Worm (Caenorhabditis elegans) whole organism, mixed stage, embryonic: ENCODE measurements around the gene ZK1248.15.

Source experiments
- ces-1 ChIP-seq: fragments of 150-350 bp; optimal IDR thresholded peaks from 2 replicates; lab custom pipeline; 2014; ENCODE audit warnings: missing biosample characterization, missing genetic modification reagents, missing genetic modification characterization
- mep-1 ChIP-seq: fragments of 150-350 bp; optimal IDR thresholded peaks from 2 replicates; lab custom pipeline; 2017; ENCODE audit warnings: missing biosample characterization, missing genetic modification reagents, missing genetic modification characterization, inconsistent platforms
- mls-2 ChIP-seq: sonication (generic microtip); optimal IDR thresholded peaks from 2 replicates; lab custom pipeline; 2016; ENCODE audit warnings: mild to moderate bottlenecking, missing genetic modification characterization, moderate library complexity, missing compliant biosample characterization
- nhr-12 ChIP-seq: fragments of 150-350 bp; optimal IDR thresholded peaks from 2 replicates; lab custom pipeline; 2014; ENCODE audit warnings: missing biosample characterization, missing genetic modification characterization
- snpc-4 ChIP-seq: fragments of 150-350 bp; optimal IDR thresholded peaks from 2 replicates; lab custom pipeline; 2014; ENCODE audit warnings: missing biosample characterization, missing genetic modification characterization
- zip-8 ChIP-seq: fragments of 150-350 bp; optimal IDR thresholded peaks from 2 replicates; lab custom pipeline; 2014; ENCODE audit warnings: missing biosample characterization, missing genetic modification characterization
- ztf-11 ChIP-seq: fragments of 150-350 bp; optimal IDR thresholded peaks from 2 replicates; lab custom pipeline; 2014; ENCODE audit warnings: missing biosample characterization, missing genetic modification characterization

ce11 chrII:5871508-5871907 lies 33.2 kb upstream of the ZK1248.15 start:
- TF ChIP-seq zip-8 (no peak), snpc-4 (tag; lab: Kevin White, UChicago) (no peak), mls-2 (tag; lab: Kevin White, UChicago) (no peak), mep-1 (no peak), ces-1 (GFP tag; lab: Kevin White, UChicago) (peak; percentile 36), nhr-12 (tag; lab: Kevin White, UChicago) (no peak), ztf-11 (tag; lab: Kevin White, UChicago) (no peak)
